Fruit fly (Drosophila melanogaster) whole organism, embryonic: ENCODE data around the gene CG7879.
A peak's percentile ranks its signal among the peaks of the same experiment; 100 is the strongest.

Source experiments
- Atf6 ChIP-seq: fragments of 200-800 bp; sonication (Bioruptor generic); IDR thresholded peaks from 2 replicates; pipeline ENCODE4 v1.3.6; 2022; ENCODE audit warnings: missing biosample characterization, missing genetic modification characterization
- CG12769 ChIP-seq: fragments of 200-800 bp; sonication (Bioruptor generic); optimal IDR thresholded peaks from 2 replicates; lab custom pipeline; 2019; ENCODE audit warnings: missing biosample characterization, mild to moderate bottlenecking, missing genetic modification characterization, moderate library complexity
- CG13624 ChIP-seq: fragments of 200-800 bp; sonication (Bioruptor generic); optimal IDR thresholded peaks from 2 replicates; lab custom pipeline; 2016; ENCODE audit warnings: missing biosample characterization, missing genetic modification characterization
- Hr3 ChIP-seq: fragments of 200-800 bp; sonication (Bioruptor generic); optimal IDR thresholded peaks from 3 replicates; lab custom pipeline; 2016; ENCODE audit warnings: missing biosample characterization, missing genetic modification characterization
- dm ChIP-seq: fragments of 200-800 bp; sonication (Bioruptor generic); optimal IDR thresholded peaks from 3 replicates; lab custom pipeline; 2016; ENCODE audit warnings: missing biosample characterization, missing genetic modification characterization
- pros ChIP-seq: fragments of 200-800 bp; sonication (Bioruptor generic); optimal IDR thresholded peaks from 3 replicates; lab custom pipeline; 2019; ENCODE audit warnings: missing biosample characterization, mild to moderate bottlenecking, missing genetic modification characterization, moderate library complexity
- repo ChIP-seq: fragments of 200-800 bp; sonication (Bioruptor generic); optimal IDR thresholded peaks from 2 replicates; lab custom pipeline; 2016; ENCODE audit warnings: missing biosample characterization, missing genetic modification characterization
- tx ChIP-seq: fragments of 200-800 bp; sonication (Bioruptor generic); optimal IDR thresholded peaks from 2 replicates; lab custom pipeline; 2016; ENCODE audit warnings: missing biosample characterization, missing genetic modification characterization
- wek ChIP-seq: fragments of 200-800 bp; sonication (Bioruptor generic); optimal IDR thresholded peaks from 3 replicates; lab custom pipeline; 2018; ENCODE audit warnings: missing biosample characterization, mild to moderate bottlenecking, missing genetic modification characterization, moderate library complexity

dm6 chr3L:1546349-1547116 is 21.9 kb downstream of the CG7879 start:
- TF ChIP-seq pros (GFP tag; lab: Kevin White, UChicago) (peak; percentile 79), dm (peak; percentile 42), Hr3 (GFP tag; lab: Kevin White, UChicago) (no peak), CG13624 (GFP tag; lab: Kevin White, UChicago) (no peak), wek (GFP tag; lab: Kevin White, UChicago) (no peak), tx (no peak), CG12769 (tag; lab: Kevin White, UChicago) (peak; percentile 20), repo (GFP tag; lab: Kevin White, UChicago) (no peak), Atf6 (GFP tag; lab: Robert Waterston, UW) (no peak)
